Worm (Caenorhabditis elegans) whole organism, late embryonic: ENCODE measurements around the gene kdin-1.

Experiments used
- fkh-10 ChIP-seq: fragments of 150-350 bp; optimal IDR thresholded peaks from 2 replicates; lab custom pipeline; 2014; ENCODE audit warnings: missing biosample characterization, missing genetic modification reagents, missing genetic modification characterization
- tbx-2 ChIP-seq: sonication (generic microtip); optimal IDR thresholded peaks from 2 replicates; lab custom pipeline; 2016; ENCODE audit warnings: missing genetic modification characterization, missing compliant biosample characterization

- TF ChIP-seq tbx-2 (no peak), fkh-10 (GFP tag; lab: Kevin White, UChicago) (no peak)
Measured at ce11 chrIV:11094052-11094451, 55.6 kb downstream of the kdin-1 start.
